Worm (Caenorhabditis elegans): ENCODE data around the gene tsg-101.

DNA sequence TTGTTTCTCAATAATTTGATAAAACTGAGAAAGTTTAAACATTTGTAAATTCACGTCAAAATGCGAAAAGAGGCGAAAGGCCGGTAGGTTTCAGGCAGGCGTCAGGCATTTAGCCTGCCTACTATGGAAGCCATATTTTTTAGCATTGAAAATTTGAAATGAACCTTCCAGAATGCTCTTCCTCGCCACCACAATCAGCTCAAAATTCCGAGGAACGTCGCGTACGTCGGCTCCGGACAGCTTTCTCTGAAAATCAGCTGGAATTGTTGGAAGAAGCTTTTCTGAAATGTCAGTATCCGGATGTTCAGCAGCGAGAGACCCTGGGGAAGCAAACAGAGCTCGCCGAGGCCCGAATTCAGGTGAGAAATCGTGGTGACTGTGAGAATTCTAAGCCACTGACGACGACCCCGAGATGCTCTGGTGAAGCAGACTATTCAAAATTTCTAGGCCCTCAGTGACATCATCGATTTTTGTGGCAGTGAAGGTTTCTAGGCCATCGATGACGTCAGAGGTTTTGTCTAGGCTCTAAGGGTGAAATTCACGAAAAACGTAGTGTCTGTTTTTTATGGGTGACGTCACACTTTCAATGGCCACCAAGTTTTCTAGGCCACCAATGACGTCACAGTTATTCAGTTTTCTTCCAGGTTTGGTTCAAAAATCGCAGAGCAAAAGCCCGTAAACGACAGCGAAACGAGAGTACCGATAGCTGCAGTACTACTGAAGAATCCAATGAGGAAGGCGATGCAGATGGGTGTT, 12.2 kb downstream of the tsg-101 start:
- TF ChIP-seq F22D6.2 (tag; optimal IDR thresholded peaks at IDR 0.05) (no peak), pha-4 (tag; optimal IDR thresholded peaks at IDR 0.05) (no peak), snpc-4 (GFP tag; optimal IDR thresholded peaks at IDR 0.05) (no peak), snpc-4 (tag; optimal IDR thresholded peaks at IDR 0.05) (no peak), B0336.3 (GFP tag; IDR thresholded peaks at IDR 0.05) (no peak), F39B2.1 (GFP tag; IDR thresholded peaks at IDR 0.05) (no peak), hmg-20 (GFP tag; IDR thresholded peaks at IDR 0.05) (no peak), bed-2 (GFP tag; IDR thresholded peaks at IDR 0.05) (no peak), F55B11.4 (tag; optimal IDR thresholded peaks at IDR 0.05; ENCODE audit: borderline replicate concordance, insufficient read depth) (no peak)
